Worm (Caenorhabditis elegans): ENCODE data around the gene srbc-25.

srbc-25 gene

DNA sequence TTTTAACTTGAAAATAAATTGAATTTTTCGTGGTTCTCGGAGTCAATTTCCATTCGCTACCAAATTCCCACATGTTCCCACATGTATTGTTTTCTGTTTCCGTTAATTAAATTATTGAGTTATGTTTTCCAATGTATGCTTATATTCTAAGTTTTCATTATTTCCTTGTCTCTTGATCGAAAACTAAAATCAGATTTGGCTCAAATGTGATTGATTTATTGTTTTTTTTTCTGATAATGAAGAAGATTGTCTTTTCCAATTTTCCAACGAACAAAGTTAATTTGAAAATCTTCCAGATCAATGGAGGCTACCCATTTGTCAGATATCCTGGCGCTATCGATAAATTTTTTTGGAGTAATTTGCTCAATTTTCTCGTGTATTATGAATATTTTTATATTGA, at the start of gene srbc-25:
Gene srbc-25, plus strand, starts transcription at position 301 of the 400 bp plus-strand sequence.
- TF ChIP-seq W03F9.2 (tag; optimal IDR thresholded peaks at IDR 0.05), result no peak
- no peak for TF ChIP-seq dao-5 (tag; optimal IDR thresholded peaks at IDR 0.05)
- no peak for TF ChIP-seq him-1 (tag; optimal IDR thresholded peaks at IDR 0.05)

DNA sequence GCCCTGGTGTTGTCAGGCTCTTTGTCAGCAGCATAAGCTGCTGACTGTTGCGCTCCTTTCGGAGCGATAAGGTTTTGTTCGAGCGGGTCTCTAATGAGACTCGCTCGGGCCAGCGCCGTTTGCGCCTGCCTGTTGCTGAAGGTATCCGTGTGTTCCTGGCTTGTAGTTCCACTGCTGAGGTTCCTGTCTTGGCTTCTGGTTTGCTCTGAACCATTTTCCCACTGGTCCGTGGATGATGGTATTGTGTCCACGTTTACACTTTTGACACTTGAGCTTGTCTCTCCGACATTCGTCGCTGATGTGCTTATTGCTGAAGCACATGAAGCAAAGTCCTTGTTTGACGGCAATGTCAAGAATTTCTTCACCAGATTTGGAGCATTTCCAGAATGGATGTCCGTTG, 22.5 kb upstream of the srbc-25 start:
- TF ChIP-seq W03F9.2 (tag; optimal IDR thresholded peaks at IDR 0.05), result no peak
- no peak for TF ChIP-seq dao-5 (tag; optimal IDR thresholded peaks at IDR 0.05)
- no peak for TF ChIP-seq him-1 (tag; optimal IDR thresholded peaks at IDR 0.05)

DNA sequence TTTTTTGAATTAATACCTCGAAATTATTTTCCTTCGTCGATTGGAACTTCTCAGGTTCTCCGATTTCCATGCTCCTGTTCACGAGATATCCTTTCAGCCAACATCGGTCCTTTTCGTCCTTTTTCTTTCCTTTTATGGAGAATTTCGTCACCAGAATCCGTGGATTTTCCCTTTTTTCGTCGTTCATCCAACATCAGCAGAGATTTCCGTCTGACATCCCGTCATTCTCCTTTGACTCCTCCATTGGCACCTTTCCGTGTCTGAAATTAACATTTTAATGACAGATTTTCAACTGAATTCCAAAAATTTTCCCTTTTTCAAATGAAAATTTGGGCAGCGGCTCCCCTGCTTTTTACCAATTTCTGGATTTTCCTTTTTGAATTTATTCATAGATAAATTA, 18.9 kb upstream of the srbc-25 start:
- TF ChIP-seq W03F9.2 (tag; optimal IDR thresholded peaks at IDR 0.05) (no peak), dao-5 (tag; optimal IDR thresholded peaks at IDR 0.05) (no peak), him-1 (tag; optimal IDR thresholded peaks at IDR 0.05) (no peak)

DNA sequence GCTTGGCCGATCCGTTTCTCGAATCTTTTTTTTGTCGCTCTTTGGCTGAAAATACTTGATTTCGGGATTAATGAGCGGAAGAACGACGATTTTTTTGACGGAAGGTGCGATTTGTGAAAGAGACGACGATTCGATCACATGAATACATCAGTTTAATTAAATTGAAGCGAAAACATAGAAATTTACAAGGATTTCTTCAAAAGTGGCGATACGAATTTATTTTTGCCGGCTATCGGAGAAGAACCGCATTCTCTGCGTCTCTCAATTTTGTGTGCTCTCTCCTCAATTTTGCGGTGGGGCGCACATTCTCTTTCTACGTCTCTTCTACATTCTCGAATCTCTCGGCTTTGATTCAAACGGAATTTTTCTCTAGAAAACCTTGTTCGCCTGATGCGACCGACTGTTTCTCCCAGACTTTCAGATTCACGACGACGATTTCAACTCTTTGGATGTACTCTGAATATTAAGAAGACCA, 18.4 kb upstream of the srbc-25 start, which contains the start of gene F40D4.17:
Gene F40D4.17, minus strand, starts transcription at position 51 of the 475 bp plus-strand sequence.
- TF ChIP-seq him-1 (tag; optimal IDR thresholded peaks at IDR 0.05), result no peak
- TF ChIP-seq dao-5 (tag; optimal IDR thresholded peaks at IDR 0.05), result no peak
- no peak for TF ChIP-seq W03F9.2 (tag; optimal IDR thresholded peaks at IDR 0.05)

DNA sequence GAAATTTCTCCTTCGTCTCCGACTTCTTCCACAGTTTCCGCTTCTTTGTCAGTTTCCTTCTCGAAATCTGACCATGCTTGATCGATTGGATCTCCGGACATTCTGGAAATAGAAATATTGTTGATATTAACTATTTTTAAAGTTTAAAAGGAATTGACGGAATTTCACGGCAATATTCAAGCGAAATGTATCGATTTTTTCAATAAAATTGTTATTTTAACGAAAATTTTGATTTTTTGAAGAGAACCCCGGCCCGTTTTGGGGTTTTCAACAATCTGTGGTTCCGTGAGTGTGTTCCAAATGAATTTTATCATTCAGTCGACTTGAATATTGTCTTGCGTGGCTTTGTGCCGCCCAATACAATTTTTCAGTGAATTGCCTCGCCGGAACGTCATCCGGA, 16.7 kb upstream of the srbc-25 start, which contains the start of gene F40D4.13:
Gene F40D4.13, minus strand, starts transcription at position 101 of the 400 bp plus-strand sequence.
- TF ChIP-seq W03F9.2 (tag; optimal IDR thresholded peaks at IDR 0.05) (no peak), dao-5 (tag; optimal IDR thresholded peaks at IDR 0.05) (no peak), him-1 (tag; optimal IDR thresholded peaks at IDR 0.05) (no peak)

DNA sequence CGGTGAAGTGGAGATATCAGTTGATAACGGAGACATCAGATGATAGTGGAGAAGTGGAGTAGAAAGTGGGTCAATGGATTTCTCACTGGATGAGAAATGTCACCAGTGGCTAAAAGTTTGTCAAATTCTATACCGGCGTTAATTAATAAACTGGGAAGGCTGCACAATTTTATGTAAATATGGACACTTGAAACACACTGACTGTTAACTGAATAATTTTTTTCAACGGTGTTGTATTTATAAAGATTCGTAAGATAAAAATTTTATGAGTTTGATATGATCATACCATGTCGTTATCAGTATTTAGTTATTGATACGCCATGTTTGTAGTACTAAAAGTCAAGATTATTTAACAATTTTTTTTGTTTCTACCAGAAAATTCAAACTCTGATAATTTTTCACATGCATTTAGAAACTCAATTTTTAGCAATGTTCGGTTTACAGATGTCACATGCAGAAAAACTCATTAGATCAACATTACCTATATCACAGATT, 14.4 kb upstream of the srbc-25 start, which contains the start of gene F40D4.12:
Gene F40D4.12, plus strand, starts transcription at position 445 of the 495 bp plus-strand sequence.
- TF ChIP-seq him-1 (tag; optimal IDR thresholded peaks at IDR 0.05), result no peak

DNA sequence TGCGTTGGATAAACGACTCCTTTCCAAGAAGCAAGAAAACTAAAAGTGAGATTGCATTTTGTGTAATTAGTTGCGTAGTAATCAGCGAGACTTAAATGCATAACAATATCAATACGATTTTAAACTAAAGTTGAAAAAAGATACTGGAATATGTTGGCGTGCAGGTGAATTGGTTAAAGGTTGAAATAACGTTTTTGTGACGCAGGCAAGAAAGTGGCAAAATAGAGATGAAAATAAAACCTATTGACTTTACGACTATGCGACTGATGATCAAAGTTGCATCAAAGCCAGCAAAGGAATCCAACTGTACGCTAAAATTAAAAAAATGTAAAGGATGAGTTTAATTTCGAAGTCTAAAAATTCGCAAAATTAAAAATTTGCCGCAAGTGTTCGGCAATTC, 8.4 kb upstream of the srbc-25 start, which contains the start of gene srh-102:
Gene srh-102, minus strand, starts transcription at position 101 of the 400 bp plus-strand sequence.
- TF ChIP-seq W03F9.2 (tag; optimal IDR thresholded peaks at IDR 0.05) (no peak), dao-5 (tag; optimal IDR thresholded peaks at IDR 0.05) (no peak)

DNA sequence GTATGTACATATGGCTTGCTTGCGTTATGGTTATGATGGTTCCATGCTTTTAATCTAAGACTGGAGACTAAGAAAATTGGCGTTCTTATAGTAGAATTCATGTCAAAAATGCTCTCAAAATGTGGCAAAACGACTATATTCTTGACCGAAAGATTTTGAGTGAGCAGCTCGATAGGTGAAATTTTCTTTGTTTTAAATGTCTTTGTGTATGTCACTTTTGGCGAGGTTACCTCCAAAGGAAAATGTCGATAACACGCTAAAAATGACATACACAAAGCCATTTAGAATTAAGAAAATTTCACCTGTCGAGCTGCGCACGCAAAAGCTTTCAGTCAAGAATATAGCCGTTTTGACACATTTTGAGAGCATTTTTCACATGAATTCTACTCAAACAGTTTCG, 6.4 kb upstream of the srbc-25 start, which contains the start of gene srz-66:
Gene srz-66, minus strand, starts transcription at position 101 of the 400 bp plus-strand sequence.
- TF ChIP-seq him-1 (tag; optimal IDR thresholded peaks at IDR 0.05), result no peak
- no peak for TF ChIP-seq W03F9.2 (tag; optimal IDR thresholded peaks at IDR 0.05)
- no peak for TF ChIP-seq dao-5 (tag; optimal IDR thresholded peaks at IDR 0.05)

DNA sequence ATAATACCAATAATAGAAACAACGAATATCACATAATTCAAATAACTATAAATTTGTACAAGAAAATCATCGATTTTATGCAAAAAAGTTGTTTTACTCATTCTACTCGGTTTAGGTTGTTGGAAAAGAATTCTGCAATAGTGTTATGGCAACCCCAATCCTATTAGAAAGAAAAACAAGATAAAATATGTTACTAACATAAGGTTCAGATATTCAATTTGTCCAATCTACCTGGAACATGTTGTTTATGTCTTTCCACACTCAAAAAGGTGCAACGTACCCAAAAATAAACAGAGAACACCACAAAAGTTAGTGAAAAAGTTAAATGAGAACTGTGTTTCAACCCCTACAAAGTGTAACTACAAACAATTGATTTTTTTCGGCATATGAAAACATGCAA, 3.0 kb upstream of the srbc-25 start, which contains the start of gene srw-51:
Gene srw-51, minus strand, starts transcription at position 101 of the 400 bp plus-strand sequence.
- no peak for TF ChIP-seq dao-5 (tag; optimal IDR thresholded peaks at IDR 0.05)
- no peak for TF ChIP-seq W03F9.2 (tag; optimal IDR thresholded peaks at IDR 0.05)
- no peak for TF ChIP-seq him-1 (tag; optimal IDR thresholded peaks at IDR 0.05)

DNA sequence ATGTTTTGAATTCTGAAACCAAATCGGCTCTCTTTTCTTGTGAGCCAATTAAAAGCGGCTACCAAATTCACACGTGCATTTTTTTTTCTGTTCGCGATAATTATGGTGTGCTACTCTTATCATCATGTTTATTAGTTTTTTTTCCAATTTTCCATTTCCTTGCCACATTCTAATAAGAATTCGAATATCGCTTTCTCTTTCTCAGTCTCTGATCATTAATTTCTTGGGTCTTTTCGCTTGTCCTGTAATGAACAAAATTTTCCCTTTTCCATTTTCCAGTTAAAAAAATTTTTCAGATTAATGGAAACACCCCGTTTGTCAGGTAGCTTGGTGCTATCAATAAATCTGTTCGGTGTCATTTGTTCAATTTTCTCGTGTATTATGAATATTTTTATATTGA, 2.3 kb upstream of the srbc-25 start, which contains the start of gene srbc-26:
Gene srbc-26, plus strand, starts transcription at position 301 of the 400 bp plus-strand sequence.
- TF ChIP-seq dao-5 (tag; optimal IDR thresholded peaks at IDR 0.05), result no peak
- TF ChIP-seq W03F9.2 (tag; optimal IDR thresholded peaks at IDR 0.05), result no peak
- no peak for TF ChIP-seq him-1 (tag; optimal IDR thresholded peaks at IDR 0.05)

DNA sequence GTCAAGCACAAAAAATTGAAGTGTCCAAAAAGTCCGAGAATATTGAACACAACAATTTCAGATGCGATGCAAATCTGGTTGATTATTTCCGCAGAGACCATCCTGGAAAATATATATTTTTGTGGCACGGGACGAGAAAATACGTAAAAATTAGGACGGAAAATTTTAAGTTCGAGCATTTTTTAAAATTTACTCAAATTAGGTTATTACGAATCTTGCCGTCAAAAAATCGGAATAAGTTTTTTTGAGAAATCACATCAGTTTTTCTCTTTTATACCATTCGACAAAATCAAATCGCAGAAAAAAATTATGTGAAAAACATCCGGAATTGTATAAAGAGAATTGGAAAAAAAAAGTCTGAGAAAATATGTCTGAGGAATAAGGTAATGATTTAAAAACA, 4.1 kb downstream of the srbc-25 start, which contains the start of gene srsx-1:
Gene srsx-1, minus strand, starts transcription at position 101 of the 400 bp plus-strand sequence.
- no peak for TF ChIP-seq him-1 (tag; optimal IDR thresholded peaks at IDR 0.05)
- no peak for TF ChIP-seq dao-5 (tag; optimal IDR thresholded peaks at IDR 0.05)
- no peak for TF ChIP-seq W03F9.2 (tag; optimal IDR thresholded peaks at IDR 0.05)

DNA sequence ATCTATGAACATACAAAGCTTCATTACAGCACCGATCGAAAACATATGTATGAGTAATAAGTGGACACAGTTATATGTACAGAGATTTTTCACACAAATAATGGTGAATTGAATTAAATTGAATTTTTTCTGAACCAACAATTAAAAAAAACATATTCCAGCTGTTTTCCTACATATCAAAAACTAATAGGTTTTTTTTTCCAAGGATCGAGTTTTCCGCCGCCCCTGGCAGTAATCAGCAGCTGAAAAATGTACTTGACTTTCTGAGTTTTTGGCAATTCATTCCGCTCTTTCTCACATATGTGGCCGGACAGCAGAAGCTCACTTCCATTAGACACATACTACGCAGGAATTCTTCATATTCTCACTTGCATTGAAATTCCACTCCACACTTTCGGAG, 4.6 kb downstream of the srbc-25 start, which contains the start of gene srh-174:
Gene srh-174, plus strand, starts transcription at position 301 of the 400 bp plus-strand sequence.
- TF ChIP-seq him-1 (tag; optimal IDR thresholded peaks at IDR 0.05), result no peak

DNA sequence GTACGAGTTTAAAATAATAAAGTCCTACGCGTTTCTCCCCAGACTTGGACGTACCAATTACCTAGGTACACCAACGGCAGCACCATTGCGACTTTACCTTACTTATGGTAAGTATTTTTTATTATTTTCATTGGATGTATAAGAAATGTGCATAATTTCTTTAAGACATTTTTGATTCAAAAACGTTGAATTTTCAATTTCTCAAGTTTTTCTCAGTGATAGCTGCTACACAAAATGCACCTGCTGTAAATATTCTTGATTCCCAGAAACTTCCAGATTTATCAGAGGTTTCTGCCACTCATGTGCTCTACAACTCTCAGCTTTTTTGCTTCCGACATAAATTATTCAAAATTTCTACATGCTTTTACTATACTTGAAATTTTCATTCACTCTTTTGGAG, 8.2 kb downstream of the srbc-25 start, which contains the start of gene srh-159:
Gene srh-159, plus strand, starts transcription at position 301 of the 400 bp plus-strand sequence.
- TF ChIP-seq him-1 (tag; optimal IDR thresholded peaks at IDR 0.05) (no peak), W03F9.2 (tag; optimal IDR thresholded peaks at IDR 0.05) (no peak), dao-5 (tag; optimal IDR thresholded peaks at IDR 0.05) (no peak)

DNA sequence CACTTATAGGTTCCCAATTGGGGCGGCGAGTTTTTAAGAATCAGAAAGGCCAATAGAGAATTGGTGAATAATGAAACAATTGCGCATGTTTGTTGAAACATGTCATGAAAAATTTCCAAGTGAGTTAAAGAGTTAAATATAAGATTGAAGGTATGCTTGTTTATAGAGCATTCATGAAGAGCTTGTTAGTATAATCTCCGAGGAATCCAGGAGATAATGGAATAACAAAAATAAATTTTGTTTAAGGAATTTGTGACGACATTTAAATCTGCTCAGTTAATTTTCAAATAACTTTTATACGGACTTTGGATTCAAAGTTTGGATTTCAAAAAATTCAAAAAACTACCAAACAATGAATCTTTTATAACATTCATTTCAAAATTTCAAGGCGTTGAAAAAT, 16.6 kb downstream of the srbc-25 start, which contains the start of gene str-199:
Gene str-199, minus strand, starts transcription at position 101 of the 400 bp plus-strand sequence.
- no peak for TF ChIP-seq dao-5 (tag; optimal IDR thresholded peaks at IDR 0.05)
- TF ChIP-seq W03F9.2 (tag; optimal IDR thresholded peaks at IDR 0.05), result no peak
- no peak for TF ChIP-seq him-1 (tag; optimal IDR thresholded peaks at IDR 0.05)

All from whole organism, L4/young adult.